Fruit fly (Drosophila melanogaster) whole organism, embryonic: ENCODE measurements around the gene fzy.

Source experiments
- Asciz ChIP-seq: fragments of 200-800 bp; sonication (Bioruptor generic); optimal IDR thresholded peaks from 2 replicates; lab custom pipeline; 2017; ENCODE audit warnings: missing biosample characterization, mild to moderate bottlenecking, missing genetic modification characterization, missing genetic modification reagents
- Atf6 ChIP-seq: fragments of 200-800 bp; sonication (Bioruptor generic); IDR thresholded peaks from 2 replicates; pipeline ENCODE4 v1.3.6; 2022; ENCODE audit warnings: missing biosample characterization, missing genetic modification characterization
- BEAF-32 ChIP-seq: fragments of 200-800 bp; sonication (Bioruptor generic); optimal IDR thresholded peaks from 3 replicates; lab custom pipeline; 2017; ENCODE audit warnings: missing biosample characterization, missing genetic modification characterization, mild to moderate bottlenecking, moderate library complexity, missing genetic modification reagents
- BtbVII ChIP-seq: fragments of 200-800 bp; sonication (Bioruptor generic); optimal IDR thresholded peaks from 3 replicates; lab custom pipeline; 2017; ENCODE audit warnings: missing biosample characterization, mild to moderate bottlenecking, missing genetic modification characterization
- CG10147 ChIP-seq: fragments of 200-800 bp; sonication (Bioruptor generic); optimal IDR thresholded peaks from 2 replicates; lab custom pipeline; 2019; ENCODE audit warnings: missing biosample characterization, mild to moderate bottlenecking, missing genetic modification characterization, moderate library complexity
- CG10431 ChIP-seq: fragments of 200-800 bp; sonication (Bioruptor generic); optimal IDR thresholded peaks from 3 replicates; lab custom pipeline; 2018; ENCODE audit warnings: missing biosample characterization, mild to moderate bottlenecking, missing genetic modification characterization
- CG10959 ChIP-seq: fragments of 200-800 bp; sonication (Bioruptor generic); IDR thresholded peaks from 2 replicates; pipeline ENCODE4 v1.3.6; 2022; ENCODE audit warnings: missing biosample characterization, missing genetic modification characterization
- CG11093 ChIP-seq: fragments of 200-800 bp; sonication (Bioruptor generic); IDR thresholded peaks from 3 replicates; pipeline ENCODE4 v1.3.6; 2022; ENCODE audit warnings: missing biosample characterization, missing genetic modification characterization
- CG12219 ChIP-seq: fragments of 200-800 bp; sonication (Bioruptor generic); optimal IDR thresholded peaks from 3 replicates; lab custom pipeline; 2018; ENCODE audit warnings: missing biosample characterization, mild to moderate bottlenecking, missing genetic modification characterization
- CG1832 ChIP-seq: fragments of 200-800 bp; sonication (Bioruptor generic); optimal IDR thresholded peaks from 2 replicates; lab custom pipeline; 2017; ENCODE audit warnings: missing biosample characterization, mild to moderate bottlenecking, missing genetic modification characterization, inconsistent platforms
- CG2120 ChIP-seq: fragments of 200-800 bp; sonication (Bioruptor generic); optimal IDR thresholded peaks from 3 replicates; lab custom pipeline; 2016; ENCODE audit warnings: missing biosample characterization, missing genetic modification characterization
- CG2875 ChIP-seq: fragments of 200-800 bp; sonication (Bioruptor generic); optimal IDR thresholded peaks from 2 replicates; lab custom pipeline; 2017; ENCODE audit warnings: missing biosample characterization, mild to moderate bottlenecking, missing genetic modification characterization, missing genetic modification reagents
- CG32532 ChIP-seq: fragments of 200-800 bp; sonication (Bioruptor generic); IDR thresholded peaks from 2 replicates; pipeline ENCODE4 v1.3.6; 2022; ENCODE audit warnings: missing biosample characterization, missing genetic modification characterization
- CG33213 ChIP-seq: fragments of 200-800 bp; sonication (Bioruptor generic); optimal IDR thresholded peaks from 3 replicates; lab custom pipeline; 2016; ENCODE audit warnings: missing biosample characterization, missing genetic modification characterization
- CG33557 ChIP-seq: fragments of 200-800 bp; sonication (Bioruptor generic); optimal IDR thresholded peaks from 2 replicates; lab custom pipeline; 2019; ENCODE audit warnings: missing biosample characterization, mild to moderate bottlenecking, missing genetic modification characterization, moderate library complexity
- CG3838 ChIP-seq: fragments of 200-800 bp; sonication (Bioruptor generic); optimal IDR thresholded peaks from 3 replicates; lab custom pipeline; 2016; ENCODE audit warnings: missing biosample characterization, missing genetic modification characterization
- CG6175 ChIP-seq: fragments of 200-800 bp; sonication (Bioruptor generic); IDR thresholded peaks from 3 replicates; pipeline ENCODE4 v1.3.6; 2022; ENCODE audit warnings: missing biosample characterization, missing genetic modification characterization
- CG6654 ChIP-seq: fragments of 200-800 bp; sonication (Bioruptor generic); optimal IDR thresholded peaks from 2 replicates; lab custom pipeline; 2017; ENCODE audit warnings: missing biosample characterization, mild to moderate bottlenecking, missing genetic modification characterization
- CG6791 ChIP-seq: fragments of 200-800 bp; sonication (Bioruptor generic); IDR thresholded peaks from 3 replicates; pipeline ENCODE4 v1.3.6; 2022; ENCODE audit warnings: missing biosample characterization, missing genetic modification characterization; ENCODE audit not compliant: partially characterized antibody
- CTCF ChIP-seq: fragments of 200-800 bp; sonication (Bioruptor generic); optimal IDR thresholded peaks from 2 replicates; lab custom pipeline; 2017; ENCODE audit warnings: missing biosample characterization, mild to moderate bottlenecking, missing genetic modification characterization, moderate library complexity
- D ChIP-seq, 2 experiments: fragments of 200-800 bp in 1 of 2; fragments of >200 bp in 1 of 2; sonication (Bioruptor generic) in 1 of 2; optimal IDR thresholded peaks; 2 replicates in 1 of 2; 3 replicates in 1 of 2; lab custom pipeline; 2017; ENCODE audit warnings: mild to moderate bottlenecking in 1 of 2, missing biosample characterization in 1 of 2, missing genetic modification characterization in 1 of 2, missing genetic modification reagents in 1 of 2
- Eip74EF ChIP-seq, 2 experiments: fragments of 200-800 bp in 1 of 2; fragments of >200 bp in 1 of 2; sonication (Bioruptor generic) in 1 of 2; optimal IDR thresholded peaks; 2 replicates each; lab custom pipeline; 2017 to 2019; ENCODE audit warnings: missing biosample characterization in 2 of 2, missing genetic modification characterization in 2 of 2, mild to moderate bottlenecking in 1 of 2, moderate library complexity in 1 of 2
- Fer2 ChIP-seq: fragments of 200-800 bp; sonication (Bioruptor generic); optimal IDR thresholded peaks from 2 replicates; lab custom pipeline; 2018; ENCODE audit warnings: missing biosample characterization, mild to moderate bottlenecking, missing genetic modification characterization, moderate library complexity
- Hr3 ChIP-seq: fragments of 200-800 bp; sonication (Bioruptor generic); optimal IDR thresholded peaks from 3 replicates; lab custom pipeline; 2016; ENCODE audit warnings: missing biosample characterization, missing genetic modification characterization
- Lhr ChIP-seq: fragments of 200-800 bp; sonication (Bioruptor generic); optimal IDR thresholded peaks from 3 replicates; lab custom pipeline; 2017; ENCODE audit warnings: mild to moderate bottlenecking, missing biosample characterization, missing genetic modification reagents, missing genetic modification characterization
- Rx ChIP-seq: fragments of 200-800 bp; sonication (Bioruptor generic); IDR thresholded peaks from 2 replicates; pipeline ENCODE4 v1.3.6; 2022; ENCODE audit warnings: missing biosample characterization, missing genetic modification characterization
- Scr ChIP-seq: fragments of 200-800 bp; sonication (Bioruptor generic); IDR thresholded peaks from 2 replicates; pipeline ENCODE4 v1.3.6; 2022; ENCODE audit warnings: missing biosample characterization, missing genetic modification characterization; ENCODE audit not compliant: partially characterized antibody
- Side ChIP-seq: fragments of 200-800 bp; sonication (Bioruptor generic); optimal IDR thresholded peaks from 2 replicates; lab custom pipeline; 2016; ENCODE audit warnings: missing biosample characterization, missing genetic modification characterization
- Stat92E ChIP-seq, 3 experiments: fragments of >200 bp in 2 of 3; fragments of 200-800 bp in 1 of 3; sonication (Bioruptor generic) in 1 of 3; optimal IDR thresholded peaks; 2 replicates each; lab custom pipeline; 2017 to 2019; ENCODE audit warnings: missing biosample characterization in 3 of 3, missing genetic modification characterization in 3 of 3, mild to moderate bottlenecking in 1 of 3, moderate library complexity in 1 of 3
- Taf1 ChIP-seq: fragments of 200-800 bp; sonication (Bioruptor generic); IDR thresholded peaks from 2 replicates; pipeline ENCODE4 v1.3.6; 2022; ENCODE audit warnings: missing biosample characterization, missing genetic modification characterization
- Vsx1 ChIP-seq: fragments of 200-800 bp; sonication (Bioruptor generic); optimal IDR thresholded peaks from 2 replicates; lab custom pipeline; 2017; ENCODE audit warnings: missing biosample characterization, mild to moderate bottlenecking, missing genetic modification characterization, missing genetic modification reagents
- btn ChIP-seq: fragments of 200-800 bp; sonication (Bioruptor generic); optimal IDR thresholded peaks from 2 replicates; lab custom pipeline; 2016; ENCODE audit warnings: missing biosample characterization, missing genetic modification characterization
- chn ChIP-seq: fragments of 200-800 bp; sonication (Bioruptor generic); optimal IDR thresholded peaks from 2 replicates; lab custom pipeline; 2016; ENCODE audit warnings: missing biosample characterization, missing genetic modification characterization
- crol ChIP-seq: fragments of 200-800 bp; sonication (Bioruptor generic); IDR thresholded peaks from 2 replicates; pipeline ENCODE4 v1.3.6; 2022; ENCODE audit warnings: missing biosample characterization, missing genetic modification characterization
- da ChIP-seq: fragments of 200-800 bp; sonication (Bioruptor generic); optimal IDR thresholded peaks from 2 replicates; lab custom pipeline; 2016; ENCODE audit warnings: missing biosample characterization, missing genetic modification characterization
- ems ChIP-seq: fragments of 200-800 bp; sonication (Bioruptor generic); optimal IDR thresholded peaks from 3 replicates; lab custom pipeline; 2016; ENCODE audit warnings: missing biosample characterization, missing genetic modification characterization
- ftz-f1 ChIP-seq: fragments of 200-800 bp; sonication (Bioruptor generic); optimal IDR thresholded peaks from 2 replicates; lab custom pipeline; 2016; ENCODE audit warnings: missing biosample characterization, missing genetic modification characterization
- fu2 ChIP-seq: fragments of 200-800 bp; sonication (Bioruptor generic); optimal IDR thresholded peaks from 2 replicates; lab custom pipeline; 2016; ENCODE audit warnings: missing biosample characterization, missing genetic modification characterization
- insv ChIP-seq, 2 experiments: fragments of 200-800 bp; sonication (Bioruptor generic); optimal IDR thresholded peaks; 3 replicates each; lab custom pipeline; 2016 to 2018; ENCODE audit warnings: missing biosample characterization in 2 of 2, missing genetic modification characterization in 2 of 2
- lov ChIP-seq, 2 experiments: fragments of 200-800 bp in 1 of 2; fragments of >200 bp in 1 of 2; sonication (Bioruptor generic) in 1 of 2; IDR thresholded peaks in 1 of 2; optimal IDR thresholded peaks in 1 of 2; 2 replicates in 1 of 2; 3 replicates in 1 of 2; pipeline versions ENCODE4 v1.3.6 to Lab custom; 2017 to 2022; ENCODE audit warnings: missing biosample characterization in 1 of 2, missing genetic modification characterization in 1 of 2
- nom ChIP-seq: fragments of 200-800 bp; sonication (Bioruptor generic); optimal IDR thresholded peaks from 2 replicates; lab custom pipeline; 2017; ENCODE audit warnings: missing biosample characterization, missing genetic modification characterization, mild to moderate bottlenecking, moderate library complexity, missing genetic modification reagents
- pfk ChIP-seq: fragments of 200-800 bp; sonication (Bioruptor generic); optimal IDR thresholded peaks from 2 replicates; lab custom pipeline; 2018; ENCODE audit warnings: missing biosample characterization, mild to moderate bottlenecking, missing genetic modification characterization, moderate library complexity
- pzg ChIP-seq: fragments of 200-800 bp; sonication (Bioruptor generic); optimal IDR thresholded peaks from 3 replicates; lab custom pipeline; 2018; ENCODE audit warnings: missing biosample characterization, mild to moderate bottlenecking, missing genetic modification characterization, moderate library complexity
- sens ChIP-seq: fragments of 200-800 bp; sonication (Bioruptor generic); peaks from one replicate; lab custom pipeline; 2016; ENCODE audit warnings: missing biosample characterization, missing genetic modification characterization
- so ChIP-seq: fragments of 200-800 bp; sonication (Bioruptor generic); IDR thresholded peaks from 3 replicates; pipeline ENCODE4 v1.3.6; 2022; ENCODE audit warnings: missing biosample characterization, missing genetic modification characterization
- stc ChIP-seq: fragments of 200-800 bp; sonication (Bioruptor generic); IDR thresholded peaks from 2 replicates; pipeline ENCODE4 v1.3.6; 2022; ENCODE audit warnings: missing biosample characterization, missing genetic modification characterization
- tgo ChIP-seq: fragments of 200-800 bp; sonication (Bioruptor generic); IDR thresholded peaks from 3 replicates; pipeline ENCODE4 v1.3.6; 2022; ENCODE audit warnings: missing biosample characterization, missing genetic modification characterization
- tup ChIP-seq: fragments of 200-800 bp; sonication (Bioruptor generic); optimal IDR thresholded peaks from 2 replicates; lab custom pipeline; 2016; ENCODE audit warnings: missing biosample characterization, mild to moderate bottlenecking, missing genetic modification characterization, moderate library complexity
- usp ChIP-seq: fragments of >200 bp; optimal IDR thresholded peaks from 2 replicates; lab custom pipeline; 2017; ENCODE audit warnings: missing biosample characterization, missing genetic modification characterization
- zen ChIP-seq: fragments of 200-800 bp; sonication (Bioruptor generic); optimal IDR thresholded peaks from 3 replicates; lab custom pipeline; 2018; ENCODE audit warnings: missing biosample characterization, mild to moderate bottlenecking, missing genetic modification characterization, moderate library complexity

The fzy gene

DNA sequence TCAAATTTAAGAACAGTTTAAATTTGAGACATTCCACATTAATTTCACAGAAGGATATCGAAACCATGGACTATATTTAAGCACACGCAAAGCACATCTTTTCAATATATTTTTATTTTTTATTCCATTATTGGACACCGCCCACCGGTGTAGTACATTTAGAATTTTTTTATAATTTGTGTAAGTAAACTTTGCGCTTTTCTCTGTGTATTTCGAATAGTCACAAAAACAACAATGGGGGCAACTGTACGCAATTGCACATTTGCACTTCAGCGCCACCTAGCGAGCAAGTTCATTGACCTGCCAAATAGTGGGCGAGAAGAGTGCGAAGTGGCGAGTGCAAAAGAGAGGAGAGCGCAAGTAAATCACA lies 35.0 kb upstream of the fzy start (continued):
- TF ChIP-seq Fer2 (tag; lab: Kevin White, UChicago): no peak
- no peak for TF ChIP-seq fu2 (GFP tag; lab: Kevin White, UChicago)
- peak; percentile 49; the same call in 2 of the 3 replicates for TF ChIP-seq tgo (GFP tag; lab: Robert Waterston, UW)
- 0 out of 2 replicates have a peak, but pooled peaks have one; percentile 36 for TF ChIP-seq crol (GFP tag; lab: Robert Waterston, UW)
- TF ChIP-seq CG10147 (GFP tag; lab: Kevin White, UChicago): peak; percentile 50
- TF ChIP-seq Asciz (GFP tag; lab: Kevin White, UChicago): peak; percentile 40
- peak; percentile 16 for TF ChIP-seq Hr3 (GFP tag; lab: Kevin White, UChicago)
- no peak for TF ChIP-seq Taf1 (GFP tag; lab: Robert Waterston, UW)
- peak; percentile 72 for TF ChIP-seq CG2120 (GFP tag; lab: Kevin White, UChicago)
- peak; percentile 62; the same call in 1 of the 2 replicates for TF ChIP-seq Atf6
- TF ChIP-seq Vsx1 (GFP tag; lab: Kevin White, UChicago): no peak
- TF ChIP-seq stc (GFP tag; lab: Robert Waterston, UW): 0 out of 2 replicates have a peak, but pooled peaks have one; percentile 8
- TF ChIP-seq Eip74EF (GFP tag; optimal IDR thresholded peaks at IDR 0.05; lab: Kevin White, UChicago): no peak
- no peak for TF ChIP-seq CG10431 (GFP tag; lab: Kevin White, UChicago)
- no peak for TF ChIP-seq BEAF-32 (GFP tag; lab: Kevin White, UChicago)
- no peak for TF ChIP-seq lov (optimal IDR thresholded peaks at IDR 0.05; lab: Kevin White, UChicago)
- TF ChIP-seq lov (GFP tag; IDR thresholded peaks at IDR 0.05; lab: Robert Waterston, UW): no peak
- peak; percentile 77 for TF ChIP-seq sens
- TF ChIP-seq tup: no peak
- no peak for TF ChIP-seq zen (tag; lab: Kevin White, UChicago)
- TF ChIP-seq D (optimal IDR thresholded peaks at IDR 0.05; lab: Kevin White, UChicago): no peak
- TF ChIP-seq D (GFP tag; optimal IDR thresholded peaks at IDR 0.05; lab: Kevin White, UChicago): peak; percentile 22
- TF ChIP-seq pfk: no peak
- TF ChIP-seq BtbVII: peak; percentile 56
- no peak for TF ChIP-seq ftz-f1 (GFP tag; lab: Kevin White, UChicago)
- TF ChIP-seq btn (GFP tag; lab: Kevin White, UChicago): no peak
- TF ChIP-seq CG6175 (GFP tag; lab: Robert Waterston, UW): no peak
- TF ChIP-seq Scr (GFP tag; lab: Robert Waterston, UW): no peak
- no peak for TF ChIP-seq CG1832 (GFP tag; lab: Kevin White, UChicago)
- TF ChIP-seq CG12219 (GFP tag; lab: Kevin White, UChicago): peak; percentile 21
- no peak for TF ChIP-seq Side (GFP tag; lab: Kevin White, UChicago)
- TF ChIP-seq CTCF (GFP tag; lab: Kevin White, UChicago): peak; percentile 90
- TF ChIP-seq CG33213 (GFP tag; lab: Kevin White, UChicago): no peak
- TF ChIP-seq usp (GFP tag; lab: Kevin White, UChicago): no peak
- no peak for TF ChIP-seq da
- no peak for TF ChIP-seq CG6654 (GFP tag; lab: Kevin White, UChicago)
- no peak for TF ChIP-seq so (GFP tag; lab: Robert Waterston, UW)
- no peak for TF ChIP-seq pzg (GFP tag; lab: Kevin White, UChicago)
- TF ChIP-seq nom (GFP tag; lab: Kevin White, UChicago): no peak
- no peak for TF ChIP-seq Lhr
- no peak for TF ChIP-seq CG10959 (GFP tag; lab: Robert Waterston, UW)
- TF ChIP-seq CG33557 (GFP tag; lab: Kevin White, UChicago): no peak
- no peak for TF ChIP-seq Stat92E (GFP tag; optimal IDR thresholded peaks at IDR 0.05; lab: Kevin White, UChicago)
- no peak for TF ChIP-seq CG11093 (GFP tag; lab: Robert Waterston, UW)
- TF ChIP-seq chn (GFP tag; lab: Kevin White, UChicago): no peak
- TF ChIP-seq CG6791 (GFP tag; lab: Robert Waterston, UW): no peak
- TF ChIP-seq Rx (GFP tag; lab: Robert Waterston, UW): no peak
- TF ChIP-seq insv (GFP tag; optimal IDR thresholded peaks at IDR 0.05; lab: Kevin White, UChicago): no peak
- peak; percentile 23 for TF ChIP-seq CG2875 (GFP tag; lab: Kevin White, UChicago)
- 0 out of 2 replicates have a peak, but pooled peaks have one; percentile 14 for TF ChIP-seq CG32532 (GFP tag; lab: Robert Waterston, UW)
- peak; percentile 17 for TF ChIP-seq CG3838 (GFP tag; lab: Kevin White, UChicago)
- TF ChIP-seq ems (GFP tag; lab: Kevin White, UChicago): peak; percentile 20
